Fruit fly (Drosophila melanogaster): ENCODE data around the gene CG15370.
A peak's percentile ranks its signal among the peaks of the same experiment; 100 is the strongest.

CG15370 gene

DNA sequence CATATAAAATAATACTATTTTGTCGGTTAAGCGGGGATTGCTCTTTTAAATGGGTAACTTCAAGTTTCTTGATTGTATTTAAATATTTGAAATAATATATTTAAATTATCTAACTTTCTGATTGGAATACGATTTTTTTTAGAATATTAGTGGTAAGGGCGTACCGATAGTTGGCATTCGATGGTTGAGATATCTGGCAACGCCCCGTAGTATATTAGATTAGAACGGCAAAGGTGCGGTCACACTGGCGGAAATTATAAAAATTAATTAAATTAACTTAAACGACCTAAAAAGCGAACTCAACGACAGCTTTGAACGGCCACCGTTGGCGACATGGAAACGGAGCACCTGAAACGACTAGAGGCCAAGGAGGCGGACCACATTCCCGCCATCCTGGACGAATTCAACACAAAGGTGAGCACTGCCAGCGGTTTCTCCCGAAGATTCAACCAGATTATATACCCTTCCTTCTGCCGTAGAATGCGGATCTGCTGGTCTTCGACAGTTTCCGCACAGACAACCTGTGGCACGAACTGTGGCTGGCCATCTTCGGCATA lies 30.8 kb downstream of the CG15370 start, which contains the start of gene ric8a (continued):
- TF ChIP-seq row (GFP tag; IDR thresholded peaks at IDR 0.05): peak; percentile 85
- TF ChIP-seq CoRest (tag; optimal IDR thresholded peaks at IDR 0.05): peak; percentile 36
- peak; percentile 59 for TF ChIP-seq CG9932 (GFP tag; IDR thresholded peaks at IDR 0.05)
- TF ChIP-seq CG4617 (GFP tag; optimal IDR thresholded peaks at IDR 0.05; ENCODE audit: borderline replicate concordance): peak; percentile 82
- no peak for TF ChIP-seq CG30403 (GFP tag; optimal IDR thresholded peaks at IDR 0.05)
- no peak for TF ChIP-seq CG2120 (GFP tag; optimal IDR thresholded peaks at IDR 0.05)
- TF ChIP-seq sisA (GFP tag; IDR thresholded peaks at IDR 0.05): no peak
- TF ChIP-seq CG9797 (GFP tag; optimal IDR thresholded peaks at IDR 0.05): peak; percentile 70
- peak; percentile 29 for TF ChIP-seq CG8290 (GFP tag; optimal IDR thresholded peaks at IDR 0.05)
- TF ChIP-seq CG8290 (tag; optimal IDR thresholded peaks at IDR 0.05): no peak
- TF ChIP-seq repo (GFP tag; optimal IDR thresholded peaks at IDR 0.05): no peak
- peak; percentile 36 for TF ChIP-seq Elba2 (GFP tag; optimal IDR thresholded peaks at IDR 0.05)
- peak; percentile 37 for TF ChIP-seq CG15514 (GFP tag; optimal IDR thresholded peaks at IDR 0.05)
- TF ChIP-seq yki (optimal IDR thresholded peaks at IDR 0.05): no peak
- peak; percentile 12; the same call in 1 of the 4 replicates for TF ChIP-seq Gug (GFP tag; IDR thresholded peaks at IDR 0.05)
- peak; percentile 76 for TF ChIP-seq HLH4C (GFP tag; IDR thresholded peaks at IDR 0.05; ENCODE audit: partially characterized antibody)
- no peak for TF ChIP-seq Hr39 (optimal IDR thresholded peaks at IDR 0.05)
- TF ChIP-seq CG32767 (GFP tag; IDR thresholded peaks at IDR 0.05): no peak
- no peak for TF ChIP-seq CG6765 (GFP tag; optimal IDR thresholded peaks at IDR 0.05)
- TF ChIP-seq sens (GFP tag): peak; percentile 83
- no peak for TF ChIP-seq Xrp1 (GFP tag; IDR thresholded peaks at IDR 0.05)
- TF ChIP-seq CG7963 (GFP tag; IDR thresholded peaks at IDR 0.05; ENCODE audit: partially characterized antibody): peak; percentile 51; the same call in 1 of the 3 replicates
- peak; percentile 51 for TF ChIP-seq Sry-δ (GFP tag; optimal IDR thresholded peaks at IDR 0.05)
- no peak for TF ChIP-seq gem (tag; optimal IDR thresholded peaks at IDR 0.05)
- TF ChIP-seq CG12659 (GFP tag; optimal IDR thresholded peaks at IDR 0.05): peak; percentile 30
- no peak for TF ChIP-seq pum (GFP tag; optimal IDR thresholded peaks at IDR 0.05)
- no peak for TF ChIP-seq ftz-f1 (GFP tag; optimal IDR thresholded peaks at IDR 0.05)
- peak; percentile 32 for TF ChIP-seq Abd-B (GFP tag; optimal IDR thresholded peaks at IDR 0.05)
- TF ChIP-seq NK7.1 (GFP tag; optimal IDR thresholded peaks at IDR 0.05): no peak
- no peak for TF ChIP-seq sima (GFP tag; optimal IDR thresholded peaks at IDR 0.05)
- peak; percentile 61 for TF ChIP-seq sqz (GFP tag; optimal IDR thresholded peaks at IDR 0.05)
- no peak for TF ChIP-seq Dip3 (GFP tag; optimal IDR thresholded peaks at IDR 0.05)
- TF ChIP-seq CG17568 (GFP tag; optimal IDR thresholded peaks at IDR 0.05): no peak
- no peak for TF ChIP-seq org-1 (GFP tag; optimal IDR thresholded peaks at IDR 0.05)
- TF ChIP-seq CG7928 (GFP tag; optimal IDR thresholded peaks at IDR 0.05): no peak
- peak; percentile 21 for TF ChIP-seq CG15601 (tag; optimal IDR thresholded peaks at IDR 0.05)
- TF ChIP-seq CG15269 (tag; optimal IDR thresholded peaks at IDR 0.05): no peak
- TF ChIP-seq pfk (GFP tag; optimal IDR thresholded peaks at IDR 0.05): no peak
- no peak for TF ChIP-seq CG6854 (GFP tag; optimal IDR thresholded peaks at IDR 0.05)
- no peak for TF ChIP-seq caup (GFP tag; optimal IDR thresholded peaks at IDR 0.05; ENCODE audit: severe bottlenecking)
- no peak for TF ChIP-seq pros (GFP tag; optimal IDR thresholded peaks at IDR 0.05)
- no peak for TF ChIP-seq CG11398 (GFP tag; optimal IDR thresholded peaks at IDR 0.05)
- TF ChIP-seq CG9609 (GFP tag; optimal IDR thresholded peaks at IDR 0.05): no peak
- no peak for TF ChIP-seq maf-S (GFP tag; optimal IDR thresholded peaks at IDR 0.05)
- TF ChIP-seq nom (GFP tag; optimal IDR thresholded peaks at IDR 0.05): no peak
- peak; percentile 67 for TF ChIP-seq trem (tag; optimal IDR thresholded peaks at IDR 0.05)
- peak; percentile 37 for TF ChIP-seq YL-1 (GFP tag; optimal IDR thresholded peaks at IDR 0.05)
- peak; percentile 52; the same call in 1 of the 2 replicates for TF ChIP-seq nerfin-2 (GFP tag; IDR thresholded peaks at IDR 0.05; ENCODE audit: partially characterized antibody)
- no peak for TF ChIP-seq CG5180 (GFP tag; optimal IDR thresholded peaks at IDR 0.05)
- TF ChIP-seq danr (GFP tag; IDR thresholded peaks at IDR 0.05): no peak
- 0 out of 3 replicates have a peak, but pooled peaks have one; percentile 17 for TF ChIP-seq Aef1 (GFP tag; IDR thresholded peaks at IDR 0.05)
